Worm (Caenorhabditis elegans) whole organism, late embryonic: ENCODE data around the gene F54D5.17.

ENCODE experiments used
- C38D4.7 ChIP-seq: fragments of 200-800 bp; sonication (Bioruptor generic); optimal IDR thresholded peaks from 2 replicates; lab custom pipeline; 2018; ENCODE audit warnings: mild to moderate bottlenecking, missing genetic modification characterization, moderate library complexity, missing compliant biosample characterization
- ceh-19 ChIP-seq: fragments of 200-800 bp; sonication (Bioruptor generic); optimal IDR thresholded peaks from 2 replicates; lab custom pipeline; 2018; ENCODE audit warnings: mild to moderate bottlenecking, missing genetic modification characterization, missing compliant biosample characterization
- fkh-6 ChIP-seq: sonication (generic microtip); optimal IDR thresholded peaks from 2 replicates; lab custom pipeline; 2016; ENCODE audit warnings: missing genetic modification characterization, missing compliant biosample characterization
- nhr-11 ChIP-seq: fragments of 150-350 bp; optimal IDR thresholded peaks from 2 replicates; lab custom pipeline; 2014; ENCODE audit warnings: missing biosample characterization, missing genetic modification characterization
- pqm-1 ChIP-seq: sonication (generic microtip); optimal IDR thresholded peaks from 2 replicates; lab custom pipeline; 2016; ENCODE audit warnings: missing genetic modification characterization, missing compliant biosample characterization
- rnt-1 ChIP-seq: sonication (generic microtip); optimal IDR thresholded peaks from 2 replicates; lab custom pipeline; 2016; ENCODE audit warnings: missing genetic modification characterization, missing compliant biosample characterization
- sox-4 ChIP-seq: sonication (generic microtip); optimal IDR thresholded peaks from 2 replicates; lab custom pipeline; 2017; ENCODE audit warnings: mild to moderate bottlenecking, missing genetic modification characterization, inconsistent platforms, missing compliant biosample characterization
- tbx-2 ChIP-seq: sonication (generic microtip); optimal IDR thresholded peaks from 2 replicates; lab custom pipeline; 2016; ENCODE audit warnings: missing genetic modification characterization, missing compliant biosample characterization
- unc-55 ChIP-seq: sonication (generic microtip); optimal IDR thresholded peaks from 2 replicates; lab custom pipeline; 2017; ENCODE audit warnings: missing biosample characterization, missing genetic modification reagents, missing genetic modification characterization
- unc-86 ChIP-seq: sonication (generic microtip); optimal IDR thresholded peaks from 2 replicates; lab custom pipeline; 2016; ENCODE audit warnings: missing genetic modification characterization, missing compliant biosample characterization

- TF ChIP-seq ceh-19 (GFP tag; lab: Kevin White, UChicago) (no peak), pqm-1 (tag; lab: Kevin White, UChicago) (no peak), unc-86 (no peak), unc-55 (no peak), rnt-1 (tag; lab: Kevin White, UChicago) (no peak), nhr-11 (no peak), sox-4 (no peak), fkh-6 (no peak), tbx-2 (tag; lab: Kevin White, UChicago) (no peak), C38D4.7 (no peak)
These were observed 22.7 kb upstream of the F54D5.17 start, which contains the start of gene mdt-8 for ce11 chrII:11533716-11534115.
